Fruit fly (Drosophila melanogaster) whole organism, embryonic: ENCODE data around the gene Tim13.

ENCODE experiments used
- Adf1 ChIP-seq: fragments of 200-800 bp; sonication (Bioruptor generic); IDR thresholded peaks from 2 replicates; pipeline ENCODE4 v1.3.6; 2022; ENCODE audit warnings: missing biosample characterization, missing genetic modification characterization
- Atf3 ChIP-seq: fragments of 200-800 bp; sonication (Bioruptor generic); optimal IDR thresholded peaks from 3 replicates; lab custom pipeline; 2016; ENCODE audit warnings: missing biosample characterization, missing genetic modification characterization
- Atf6 ChIP-seq: fragments of 200-800 bp; sonication (Bioruptor generic); IDR thresholded peaks from 2 replicates; pipeline ENCODE4 v1.3.6; 2022; ENCODE audit warnings: missing biosample characterization, missing genetic modification characterization
- CG10462 ChIP-seq: fragments of 200-800 bp; sonication (Bioruptor generic); optimal IDR thresholded peaks from 2 replicates; lab custom pipeline; 2016; ENCODE audit warnings: missing biosample characterization, missing genetic modification characterization
- CG10543 ChIP-seq: fragments of 200-800 bp; sonication (Bioruptor generic); optimal IDR thresholded peaks from 3 replicates; lab custom pipeline; 2017; ENCODE audit warnings: missing biosample characterization, mild to moderate bottlenecking, missing genetic modification characterization, moderate library complexity
- CG10654 ChIP-seq: fragments of 200-800 bp; sonication (Bioruptor generic); optimal IDR thresholded peaks from 2 replicates; lab custom pipeline; 2016; ENCODE audit warnings: missing biosample characterization, missing genetic modification characterization
- CG12659 ChIP-seq: fragments of 200-800 bp; sonication (Bioruptor generic); optimal IDR thresholded peaks from 3 replicates; lab custom pipeline; 2017; ENCODE audit warnings: mild to moderate bottlenecking, missing biosample characterization, missing genetic modification reagents, missing genetic modification characterization
- CG13296 ChIP-seq: fragments of 200-800 bp; sonication (Bioruptor generic); optimal IDR thresholded peaks from 3 replicates; lab custom pipeline; 2018; ENCODE audit warnings: missing biosample characterization, mild to moderate bottlenecking, missing genetic modification characterization
- CG14014 ChIP-seq: fragments of 200-800 bp; sonication (Bioruptor generic); IDR thresholded peaks from 2 replicates; pipeline ENCODE4 v1.3.6; 2022; ENCODE audit warnings: missing biosample characterization, missing genetic modification characterization
- CG15073 ChIP-seq: fragments of 200-800 bp; sonication (Bioruptor generic); optimal IDR thresholded peaks from 2 replicates; lab custom pipeline; 2016; ENCODE audit warnings: missing biosample characterization, missing genetic modification characterization
- CG15514 ChIP-seq: fragments of 200-800 bp; sonication (Bioruptor generic); optimal IDR thresholded peaks from 3 replicates; lab custom pipeline; 2017; ENCODE audit warnings: missing biosample characterization, missing genetic modification characterization, mild to moderate bottlenecking, moderate library complexity, missing genetic modification reagents
- CG15601 ChIP-seq: fragments of 200-800 bp; sonication (Bioruptor generic); optimal IDR thresholded peaks from 3 replicates; lab custom pipeline; 2019; ENCODE audit warnings: missing biosample characterization, mild to moderate bottlenecking, missing genetic modification characterization, moderate library complexity
- CG17328 ChIP-seq: fragments of 200-800 bp; sonication (Bioruptor generic); IDR thresholded peaks from 2 replicates; pipeline ENCODE4 v1.3.6; 2022; ENCODE audit warnings: missing biosample characterization, missing genetic modification characterization
- CG2129 ChIP-seq: fragments of 200-800 bp; sonication (Bioruptor generic); IDR thresholded peaks from 2 replicates; pipeline ENCODE4 v1.3.6; 2022; ENCODE audit warnings: missing biosample characterization, missing genetic modification characterization; ENCODE audit not compliant: partially characterized antibody
- CG2678 ChIP-seq: fragments of 200-800 bp; sonication (Bioruptor generic); optimal IDR thresholded peaks from 3 replicates; lab custom pipeline; 2019; ENCODE audit warnings: missing biosample characterization, mild to moderate bottlenecking, missing genetic modification characterization, moderate library complexity
- CG3065 ChIP-seq: fragments of 200-800 bp; sonication (Bioruptor generic); optimal IDR thresholded peaks from 2 replicates; lab custom pipeline; 2016; ENCODE audit warnings: missing biosample characterization, missing genetic modification characterization
- CG31388 ChIP-seq: fragments of 200-800 bp; sonication (Bioruptor generic); optimal IDR thresholded peaks from 2 replicates; lab custom pipeline; 2016; ENCODE audit warnings: missing biosample characterization, missing genetic modification characterization
- CG3281 ChIP-seq: fragments of 200-800 bp; sonication (Bioruptor generic); optimal IDR thresholded peaks from 3 replicates; lab custom pipeline; 2017; ENCODE audit warnings: missing biosample characterization, mild to moderate bottlenecking, missing genetic modification characterization
- CG4328 ChIP-seq: fragments of 200-800 bp; sonication (Bioruptor generic); optimal IDR thresholded peaks from 3 replicates; lab custom pipeline; 2017; ENCODE audit warnings: missing biosample characterization, missing genetic modification reagents, missing genetic modification characterization
- CG4707 ChIP-seq: fragments of 200-800 bp; sonication (Bioruptor generic); optimal IDR thresholded peaks from 2 replicates; lab custom pipeline; 2018; ENCODE audit warnings: missing biosample characterization, mild to moderate bottlenecking, missing genetic modification characterization, moderate library complexity
- CG8290 ChIP-seq, 3 experiments: fragments of 200-800 bp; sonication (Bioruptor generic); optimal IDR thresholded peaks; 2 replicates each; lab custom pipeline; 2016 to 2019; ENCODE audit warnings: missing biosample characterization in 3 of 3, missing genetic modification characterization in 3 of 3, mild to moderate bottlenecking in 2 of 3, moderate library complexity in 1 of 3
- D19A ChIP-seq: fragments of 200-800 bp; optimal IDR thresholded peaks from 3 replicates; lab custom pipeline; 2019; ENCODE audit warnings: missing biosample characterization, mild to moderate bottlenecking, missing genetic modification characterization, moderate library complexity
- D19B ChIP-seq: fragments of 200-800 bp; sonication (Bioruptor generic); optimal IDR thresholded peaks from 2 replicates; lab custom pipeline; 2017; ENCODE audit warnings: missing biosample characterization, mild to moderate bottlenecking, missing genetic modification characterization
- Dfd ChIP-seq, 2 experiments: fragments of >200 bp; optimal IDR thresholded peaks; 2 replicates each; lab custom pipeline; 2017; ENCODE audit warnings: missing biosample characterization in 2 of 2, missing genetic modification characterization in 2 of 2
- Dll ChIP-seq: fragments of 200-800 bp; sonication (Bioruptor generic); IDR thresholded peaks from 4 replicates; pipeline ENCODE4 v1.3.6; 2022; ENCODE audit warnings: missing biosample characterization, missing genetic modification characterization; ENCODE audit not compliant: partially characterized antibody
- Doc2 ChIP-seq: fragments of 200-800 bp; sonication (Bioruptor generic); IDR thresholded peaks from 2 replicates; pipeline ENCODE4 v1.3.6; 2022; ENCODE audit warnings: missing biosample characterization, missing genetic modification characterization
- Doc3 ChIP-seq: fragments of 200-800 bp; sonication (Bioruptor generic); IDR thresholded peaks from 3 replicates; pipeline ENCODE4 v1.3.6; 2022; ENCODE audit warnings: missing biosample characterization, missing genetic modification characterization; ENCODE audit not compliant: partially characterized antibody
- H2.0 ChIP-seq: fragments of 200-800 bp; sonication (Bioruptor generic); IDR thresholded peaks from 2 replicates; pipeline ENCODE4 v1.3.6; 2022; ENCODE audit warnings: missing biosample characterization, missing genetic modification characterization
- Lim3 ChIP-seq: fragments of 200-800 bp; sonication (Bioruptor generic); IDR thresholded peaks from 2 replicates; pipeline ENCODE4 v1.3.6; 2022; ENCODE audit warnings: missing biosample characterization, missing genetic modification characterization
- MBD-R2 ChIP-seq: fragments of 200-800 bp; sonication (Bioruptor generic); IDR thresholded peaks from 2 replicates; pipeline ENCODE4 v1.3.6; 2022; ENCODE audit warnings: missing biosample characterization, missing genetic modification characterization
- Mrtf ChIP-seq: fragments of 200-800 bp; sonication (Bioruptor generic); IDR thresholded peaks from 3 replicates; pipeline ENCODE4 v1.3.6; 2022; ENCODE audit warnings: missing biosample characterization, missing genetic modification characterization
- Nf-YC ChIP-seq: fragments of 200-800 bp; optimal IDR thresholded peaks from 3 replicates; lab custom pipeline; 2019; ENCODE audit warnings: missing biosample characterization, mild to moderate bottlenecking, missing genetic modification characterization, moderate library complexity
- Scr ChIP-seq: fragments of 200-800 bp; sonication (Bioruptor generic); IDR thresholded peaks from 2 replicates; pipeline ENCODE4 v1.3.6; 2022; ENCODE audit warnings: missing biosample characterization, missing genetic modification characterization; ENCODE audit not compliant: partially characterized antibody
- Sox100B ChIP-seq: fragments of 200-800 bp; sonication (Bioruptor generic); optimal IDR thresholded peaks from 3 replicates; lab custom pipeline; 2018; ENCODE audit warnings: missing biosample characterization, mild to moderate bottlenecking, missing genetic modification characterization
- Ssrp ChIP-seq: fragments of 200-800 bp; sonication (Bioruptor generic); optimal IDR thresholded peaks from 2 replicates; lab custom pipeline; 2018; ENCODE audit warnings: missing biosample characterization, mild to moderate bottlenecking, missing genetic modification characterization, moderate library complexity
- bbx ChIP-seq: fragments of 200-800 bp; sonication (Bioruptor generic); IDR thresholded peaks from 2 replicates; pipeline ENCODE4 v1.3.6; 2022; ENCODE audit warnings: missing biosample characterization, missing genetic modification characterization; ENCODE audit not compliant: partially characterized antibody
- bowl ChIP-seq: fragments of 200-800 bp; sonication (Bioruptor generic); IDR thresholded peaks from 2 replicates; pipeline ENCODE4 v1.3.6; 2022; ENCODE audit warnings: missing biosample characterization, missing genetic modification characterization
- chm ChIP-seq: fragments of 200-800 bp; sonication (Bioruptor generic); IDR thresholded peaks from 2 replicates; pipeline ENCODE4 v1.3.6; 2022; ENCODE audit warnings: missing biosample characterization, missing genetic modification characterization
- da ChIP-seq: fragments of 200-800 bp; sonication (Bioruptor generic); optimal IDR thresholded peaks from 2 replicates; lab custom pipeline; 2016; ENCODE audit warnings: missing biosample characterization, missing genetic modification characterization
- dm ChIP-seq: fragments of 200-800 bp; sonication (Bioruptor generic); optimal IDR thresholded peaks from 3 replicates; lab custom pipeline; 2016; ENCODE audit warnings: missing biosample characterization, missing genetic modification characterization
- ems ChIP-seq: fragments of 200-800 bp; sonication (Bioruptor generic); optimal IDR thresholded peaks from 3 replicates; lab custom pipeline; 2016; ENCODE audit warnings: missing biosample characterization, missing genetic modification characterization
- ftz-f1 ChIP-seq: fragments of 200-800 bp; sonication (Bioruptor generic); optimal IDR thresholded peaks from 2 replicates; lab custom pipeline; 2016; ENCODE audit warnings: missing biosample characterization, missing genetic modification characterization
- grn ChIP-seq: fragments of 200-800 bp; sonication (Bioruptor generic); optimal IDR thresholded peaks from 3 replicates; lab custom pipeline; 2017; ENCODE audit warnings: missing biosample characterization, missing genetic modification characterization
- gt ChIP-seq: fragments of 200-800 bp; sonication (Bioruptor generic); IDR thresholded peaks from 2 replicates; pipeline ENCODE4 v1.3.6; 2022; ENCODE audit warnings: missing biosample characterization, missing genetic modification characterization
- ham ChIP-seq: fragments of 200-800 bp; sonication (Bioruptor generic); IDR thresholded peaks from 2 replicates; pipeline ENCODE4 v1.3.6; 2022; ENCODE audit warnings: missing biosample characterization, missing genetic modification characterization
- oc ChIP-seq: fragments of 200-800 bp; sonication (Bioruptor generic); optimal IDR thresholded peaks from 2 replicates; lab custom pipeline; 2018; ENCODE audit warnings: missing biosample characterization, mild to moderate bottlenecking, missing genetic modification characterization, moderate library complexity
- pb ChIP-seq: fragments of 200-800 bp; sonication (Bioruptor generic); optimal IDR thresholded peaks from 3 replicates; lab custom pipeline; 2016; ENCODE audit warnings: missing biosample characterization, missing genetic modification characterization
- shn ChIP-seq: fragments of 200-800 bp; sonication (Bioruptor generic); optimal IDR thresholded peaks from 3 replicates; lab custom pipeline; 2016; ENCODE audit warnings: missing biosample characterization, missing genetic modification characterization
- stc ChIP-seq: fragments of 200-800 bp; sonication (Bioruptor generic); IDR thresholded peaks from 2 replicates; pipeline ENCODE4 v1.3.6; 2022; ENCODE audit warnings: missing biosample characterization, missing genetic modification characterization
- unpg ChIP-seq: fragments of 200-800 bp; sonication (Bioruptor generic); optimal IDR thresholded peaks from 3 replicates; lab custom pipeline; 2018; ENCODE audit warnings: missing biosample characterization, mild to moderate bottlenecking, missing genetic modification characterization, moderate library complexity
- wdn ChIP-seq: fragments of 200-800 bp; sonication (Bioruptor generic); IDR thresholded peaks from 2 replicates; pipeline ENCODE4 v1.3.6; 2022; ENCODE audit warnings: missing biosample characterization, missing genetic modification characterization

Gene Tim13

DNA sequence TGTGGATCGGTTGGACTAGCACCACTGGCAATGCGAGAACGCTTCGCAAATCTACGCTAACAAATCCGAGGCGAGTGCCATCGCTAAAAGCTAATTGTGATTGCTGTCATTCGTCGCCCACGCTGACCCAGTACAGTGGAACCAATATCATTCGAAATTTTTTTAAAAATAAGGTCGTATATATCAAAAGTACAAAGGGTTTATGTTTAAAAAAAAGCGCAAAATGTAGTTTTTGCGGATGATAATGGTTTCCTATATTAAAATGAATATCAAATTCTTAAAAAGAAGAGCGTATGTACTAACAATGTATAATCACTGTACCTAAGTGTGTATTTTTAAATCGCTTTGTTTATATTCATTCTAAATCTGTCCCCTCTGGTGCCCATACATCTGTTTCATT is 11.0 kb upstream of the Tim13 start (continued):
- TF ChIP-seq CG2678 (no peak), CG15601 (tag; lab: Kevin White, UChicago) (no peak), Doc2 (GFP tag; lab: Robert Waterston, UW) (no peak), Atf3 (GFP tag; lab: Kevin White, UChicago) (no peak), Adf1 (GFP tag; lab: Robert Waterston, UW) (0 out of 2 replicates have a peak, but pooled peaks have one; percentile 24), Dfd (GFP tag; optimal IDR thresholded peaks at IDR 0.05; lab: Kevin White, UChicago) (no peak), D19A (tag; lab: Kevin White, UChicago) (no peak), CG10654 (GFP tag; lab: Kevin White, UChicago) (no peak), Doc3 (GFP tag; lab: Robert Waterston, UW) (no peak), MBD-R2 (GFP tag; lab: Robert Waterston, UW) (peak; percentile 24; the same call in 1 of the 2 replicates), bbx (GFP tag; lab: Robert Waterston, UW) (no peak), CG4707 (GFP tag; lab: Kevin White, UChicago) (no peak), wdn (GFP tag; lab: Robert Waterston, UW) (peak; percentile 50; the same call in 1 of the 2 replicates), stc (GFP tag; lab: Robert Waterston, UW) (peak; percentile 34; the same call in 1 of the 2 replicates), bowl (no peak), CG8290 (GFP tag; optimal IDR thresholded peaks at IDR 0.05; lab: Kevin White, UChicago) (no peak), CG8290 (tag; optimal IDR thresholded peaks at IDR 0.05; lab: Kevin White, UChicago) (no peak), Ssrp (tag; lab: Kevin White, UChicago) (no peak), Scr (no peak), Lim3 (GFP tag; lab: Robert Waterston, UW) (no peak), CG2129 (GFP tag; lab: Robert Waterston, UW) (no peak), CG10462 (GFP tag; lab: Kevin White, UChicago) (no peak), CG14014 (GFP tag; lab: Robert Waterston, UW) (0 out of 2 replicates have a peak, but pooled peaks have one; percentile 28), CG10543 (GFP tag; lab: Kevin White, UChicago) (peak; percentile 67), CG15073 (no peak), CG3065 (GFP tag; lab: Kevin White, UChicago) (no peak), Dll (GFP tag; lab: Robert Waterston, UW) (no peak), ham (GFP tag; lab: Robert Waterston, UW) (no peak), H2.0 (GFP tag; lab: Robert Waterston, UW) (peak; percentile 20; the same call in 1 of the 2 replicates), Nf-YC (tag; lab: Kevin White, UChicago) (no peak), da (no peak), CG3281 (peak; percentile 32), shn (GFP tag; lab: Kevin White, UChicago) (no peak), CG17328 (peak; percentile 37; the same call in 1 of the 2 replicates), ftz-f1 (GFP tag; lab: Kevin White, UChicago) (no peak), gt (no peak), Atf6 (peak; percentile 40; the same call in 1 of the 2 replicates), chm (GFP tag; lab: Robert Waterston, UW) (no peak), ems (GFP tag; lab: Kevin White, UChicago) (no peak), oc (tag; lab: Kevin White, UChicago) (no peak), CG13296 (peak; percentile 60), CG31388 (GFP tag; lab: Kevin White, UChicago) (peak; percentile 13), Mrtf (no peak), D19B (GFP tag; lab: Kevin White, UChicago) (no peak), CG4328 (GFP tag; lab: Kevin White, UChicago) (peak; percentile 3), Sox100B (GFP tag; lab: Kevin White, UChicago) (no peak), grn (no peak), pb (no peak), CG12659 (GFP tag; lab: Kevin White, UChicago) (peak; percentile 45), unpg (GFP tag; lab: Kevin White, UChicago) (no peak), CG15514 (no peak), dm (GFP tag; lab: Kevin White, UChicago) (no peak)
